Worm (Caenorhabditis elegans) whole organism, L1 larva: ENCODE measurements around the gene ekl-5.

Experiments used
- C04F5.9 ChIP-seq: sonication (generic microtip); optimal IDR thresholded peaks from 2 replicates; lab custom pipeline; 2016; ENCODE audit warnings: missing genetic modification characterization, missing compliant biosample characterization
- F16B12.6 ChIP-seq: fragments of 150-350 bp; optimal IDR thresholded peaks from 2 replicates; lab custom pipeline; 2014; ENCODE audit warnings: missing biosample characterization, missing genetic modification characterization
- aly-2 ChIP-seq: fragments of 150-350 bp; optimal IDR thresholded peaks from 2 replicates; lab custom pipeline; 2014; ENCODE audit warnings: missing biosample characterization, missing genetic modification characterization
- blmp-1 ChIP-seq: fragments of 150-350 bp; optimal IDR thresholded peaks from 2 replicates; lab custom pipeline; 2014; ENCODE audit warnings: missing biosample characterization, missing genetic modification characterization
- ceh-63 ChIP-seq: fragments of 200-800 bp; sonication (Bioruptor generic); optimal IDR thresholded peaks from 2 replicates; lab custom pipeline; 2018; ENCODE audit warnings: mild to moderate bottlenecking, missing genetic modification characterization, missing compliant biosample characterization
- dpl-1 ChIP-seq, 3 experiments: fragments of 150-350 bp in 2 of 3; sonication (generic microtip) in 1 of 3; optimal IDR thresholded peaks; 2 replicates each; lab custom pipeline; 2014 to 2017; ENCODE audit warnings: missing biosample characterization in 3 of 3, missing genetic modification characterization in 3 of 3, missing genetic modification reagents in 3 of 3
- efl-1 ChIP-seq, 4 experiments: fragments of 150-350 bp; optimal IDR thresholded peaks in 3 of 4; peaks in 1 of 4; 1 replicate in 1 of 4; 2 replicates in 3 of 4; lab custom pipeline; 2014; ENCODE audit warnings: missing biosample characterization in 2 of 4, missing genetic modification characterization in 2 of 4, missing genetic modification reagents in 2 of 4
- efl-3 ChIP-seq: fragments of 200-800 bp; sonication (Bioruptor generic); optimal IDR thresholded peaks from 2 replicates; lab custom pipeline; 2018; ENCODE audit warnings: mild to moderate bottlenecking, missing genetic modification characterization, missing compliant biosample characterization
- elt-2 ChIP-seq: sonication (generic microtip); optimal IDR thresholded peaks from 2 replicates; lab custom pipeline; 2016; ENCODE audit warnings: missing genetic modification characterization, mild to moderate bottlenecking, inconsistent platforms, missing compliant biosample characterization, missing genetic modification reagents
- elt-3 ChIP-seq, 6 experiments: fragments of 150-350 bp in 1 of 6; sonication (generic microtip); optimal IDR thresholded peaks; 2 replicates each; lab custom pipeline; 2017 to 2018; ENCODE audit warnings: missing biosample characterization in 6 of 6, missing genetic modification characterization in 6 of 6, inconsistent platforms in 1 of 6
- ets-5 ChIP-seq: fragments of 200-800 bp; sonication (Bioruptor generic); IDR thresholded peaks from 2 replicates; pipeline ENCODE4 v1.3.6; 2022; ENCODE audit warnings: missing genetic modification characterization, missing compliant biosample characterization
- fkh-10 ChIP-seq: sonication (generic microtip); optimal IDR thresholded peaks from 2 replicates; lab custom pipeline; 2017; ENCODE audit warnings: missing biosample characterization, missing genetic modification reagents, missing genetic modification characterization
- fos-1 ChIP-seq: fragments of 150-350 bp; optimal IDR thresholded peaks from 2 replicates; lab custom pipeline; 2014; ENCODE audit warnings: missing biosample characterization, missing genetic modification characterization
- hlh-17 ChIP-seq: fragments of 200-800 bp; sonication (Bioruptor generic); optimal IDR thresholded peaks from 2 replicates; lab custom pipeline; 2018; ENCODE audit warnings: missing genetic modification characterization, mild to moderate bottlenecking, missing compliant biosample characterization, moderate library complexity, borderline replicate concordance
- irx-1 ChIP-seq: sonication (generic microtip); optimal IDR thresholded peaks from 2 replicates; lab custom pipeline; 2016; ENCODE audit warnings: missing genetic modification characterization, missing compliant biosample characterization
- lin-13 ChIP-seq: fragments of 150-350 bp; optimal IDR thresholded peaks from 2 replicates; lab custom pipeline; 2014; ENCODE audit warnings: missing biosample characterization, missing genetic modification reagents, missing genetic modification characterization
- lin-14 ChIP-seq: fragments of 200-800 bp; sonication (Bioruptor generic); optimal IDR thresholded peaks from 2 replicates; lab custom pipeline; 2018; ENCODE audit warnings: mild to moderate bottlenecking, missing genetic modification characterization, moderate library complexity, missing compliant biosample characterization
- lin-35 ChIP-seq, 2 experiments: fragments of 150-350 bp; optimal IDR thresholded peaks; 2 replicates each; lab custom pipeline; 2014; ENCODE audit warnings: missing biosample characterization in 2 of 2, missing genetic modification characterization in 2 of 2, missing genetic modification reagents in 2 of 2
- lin-39 ChIP-seq: fragments of 150-350 bp; optimal IDR thresholded peaks from 2 replicates; lab custom pipeline; 2014; ENCODE audit warnings: missing biosample characterization, missing genetic modification reagents, missing genetic modification characterization
- lir-3 ChIP-seq: sonication (generic microtip); optimal IDR thresholded peaks from 2 replicates; lab custom pipeline; 2016; ENCODE audit warnings: mild to moderate bottlenecking, missing genetic modification characterization, moderate library complexity, missing compliant biosample characterization; ENCODE audit not compliant: poor library complexity
- lsy-2 ChIP-seq, 2 experiments: fragments of 150-350 bp; optimal IDR thresholded peaks; 2 replicates each; lab custom pipeline; 2014; ENCODE audit warnings: missing biosample characterization in 2 of 2, missing genetic modification characterization in 2 of 2
- mab-9 ChIP-seq: fragments of 200-800 bp; sonication (Bioruptor generic); IDR thresholded peaks from 2 replicates; pipeline ENCODE4 v1.3.6; 2022; ENCODE audit warnings: missing genetic modification reagents, missing genetic modification characterization, missing compliant biosample characterization
- mdl-1 ChIP-seq, 2 experiments: fragments of 150-350 bp; optimal IDR thresholded peaks; 2 replicates each; lab custom pipeline; 2014 to 2017; ENCODE audit warnings: missing biosample characterization in 2 of 2, missing genetic modification characterization in 2 of 2, inconsistent platforms in 1 of 2
- nhr-11 ChIP-seq: fragments of 150-350 bp; optimal IDR thresholded peaks from 2 replicates; lab custom pipeline; 2014; ENCODE audit warnings: missing biosample characterization, missing genetic modification characterization
- nhr-20 ChIP-seq: sonication (generic microtip); optimal IDR thresholded peaks from 2 replicates; lab custom pipeline; 2016; ENCODE audit warnings: mild to moderate bottlenecking, missing genetic modification characterization, missing compliant biosample characterization
- nhr-28 ChIP-seq: fragments of 150-350 bp; optimal IDR thresholded peaks from 2 replicates; lab custom pipeline; 2014; ENCODE audit warnings: missing biosample characterization, missing genetic modification characterization
- nhr-71 ChIP-seq: sonication (generic microtip); optimal IDR thresholded peaks from 2 replicates; lab custom pipeline; 2016; ENCODE audit warnings: mild to moderate bottlenecking, missing genetic modification characterization, moderate library complexity, missing compliant biosample characterization
- nhr-84 ChIP-seq: sonication (generic microtip); optimal IDR thresholded peaks from 2 replicates; lab custom pipeline; 2017; ENCODE audit warnings: missing biosample characterization, missing genetic modification characterization
- nhr-85 ChIP-seq: sonication (generic microtip); peaks from one replicate; lab custom pipeline; 2016; ENCODE audit warnings: missing genetic modification characterization, inconsistent platforms, missing compliant biosample characterization
- nhr-90 ChIP-seq: sonication (generic microtip); optimal IDR thresholded peaks from 2 replicates; lab custom pipeline; 2016; ENCODE audit warnings: mild to moderate bottlenecking, missing genetic modification characterization, missing compliant biosample characterization; ENCODE audit not compliant: poor library complexity
- pax-3 ChIP-seq: fragments of 200-800 bp; sonication (Bioruptor generic); optimal IDR thresholded peaks from 2 replicates; lab custom pipeline; 2018; ENCODE audit warnings: mild to moderate bottlenecking, missing genetic modification characterization, moderate library complexity, missing compliant biosample characterization
- pqm-1 ChIP-seq: sonication (generic microtip); optimal IDR thresholded peaks from 3 replicates; lab custom pipeline; 2017; ENCODE audit warnings: missing biosample characterization, missing genetic modification characterization
- skn-1 ChIP-seq: fragments of 150-350 bp; optimal IDR thresholded peaks from 2 replicates; lab custom pipeline; 2014; ENCODE audit warnings: missing biosample characterization, missing genetic modification characterization
- snu-23 ChIP-seq: sonication (generic microtip); optimal IDR thresholded peaks from 2 replicates; lab custom pipeline; 2016; ENCODE audit warnings: missing genetic modification characterization, missing compliant biosample characterization
- sox-4 ChIP-seq: sonication (generic microtip); optimal IDR thresholded peaks from 2 replicates; lab custom pipeline; 2016; ENCODE audit warnings: missing genetic modification characterization, missing compliant biosample characterization
- sup-37 ChIP-seq: fragments of 200-800 bp; sonication (Bioruptor generic); optimal IDR thresholded peaks from 2 replicates; lab custom pipeline; 2018; ENCODE audit warnings: mild to moderate bottlenecking, missing genetic modification characterization, missing compliant biosample characterization
- swsn-7 ChIP-seq: sonication (generic microtip); optimal IDR thresholded peaks from 2 replicates; lab custom pipeline; 2016; ENCODE audit warnings: missing genetic modification characterization, missing compliant biosample characterization
- unc-130 ChIP-seq: fragments of 150-350 bp; optimal IDR thresholded peaks from 2 replicates; lab custom pipeline; 2017; ENCODE audit warnings: missing biosample characterization, missing genetic modification characterization, inconsistent platforms
- unc-30 ChIP-seq: sonication (generic microtip); optimal IDR thresholded peaks from 2 replicates; lab custom pipeline; 2017; ENCODE audit warnings: missing biosample characterization, missing genetic modification characterization
- unc-98 ChIP-seq: fragments of 200-800 bp; sonication (Bioruptor generic); IDR thresholded peaks from 2 replicates; pipeline ENCODE4 v1.3.6; 2022; ENCODE audit warnings: missing genetic modification characterization, missing compliant biosample characterization
- xbp-1 ChIP-seq: sonication (generic microtip); optimal IDR thresholded peaks from 2 replicates; lab custom pipeline; 2016; ENCODE audit warnings: missing genetic modification characterization, missing compliant biosample characterization
- zip-4 ChIP-seq: fragments of 200-800 bp; sonication (Bioruptor generic); optimal IDR thresholded peaks from 2 replicates; lab custom pipeline; 2018; ENCODE audit warnings: mild to moderate bottlenecking, missing genetic modification characterization, moderate library complexity, missing compliant biosample characterization

Gene ekl-5

DNA sequence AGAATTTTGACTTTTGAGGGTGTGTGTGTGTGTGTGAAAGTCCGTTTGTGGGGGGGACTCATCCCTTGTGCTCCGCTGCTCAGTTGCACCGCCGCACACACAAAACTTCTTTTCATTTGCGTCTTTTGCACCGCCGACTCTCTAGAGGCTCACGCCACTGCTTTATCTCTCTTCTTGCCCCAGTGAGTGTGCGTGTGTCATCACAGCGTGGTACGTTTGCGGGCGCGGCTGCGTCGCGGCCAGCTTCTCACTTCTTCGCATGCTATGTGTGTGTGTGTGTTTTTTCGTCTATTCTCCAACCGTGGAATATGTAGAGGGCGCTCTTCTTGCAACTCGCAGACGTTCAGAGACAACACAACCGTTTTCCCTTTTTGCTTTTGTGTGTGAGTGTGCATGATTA is 28.6 kb upstream of the ekl-5 start (continued):
- TF ChIP-seq sup-37 (GFP tag; lab: Kevin White, UChicago) (no peak), zip-4 (GFP tag; lab: Kevin White, UChicago) (no peak), unc-98 (no peak), sox-4 (tag; lab: Kevin White, UChicago) (no peak), pax-3 (tag; lab: Kevin White, UChicago) (no peak), swsn-7 (tag; lab: Kevin White, UChicago) (peak; percentile 54), fos-1 (tag; lab: Kevin White, UChicago) (no peak), lir-3 (no peak), ceh-63 (GFP tag; lab: Kevin White, UChicago) (no peak), hlh-17 (GFP tag; lab: Kevin White, UChicago) (no peak)
- TF ChIP-seq, all 84 proteins: peak for 27

DNA sequence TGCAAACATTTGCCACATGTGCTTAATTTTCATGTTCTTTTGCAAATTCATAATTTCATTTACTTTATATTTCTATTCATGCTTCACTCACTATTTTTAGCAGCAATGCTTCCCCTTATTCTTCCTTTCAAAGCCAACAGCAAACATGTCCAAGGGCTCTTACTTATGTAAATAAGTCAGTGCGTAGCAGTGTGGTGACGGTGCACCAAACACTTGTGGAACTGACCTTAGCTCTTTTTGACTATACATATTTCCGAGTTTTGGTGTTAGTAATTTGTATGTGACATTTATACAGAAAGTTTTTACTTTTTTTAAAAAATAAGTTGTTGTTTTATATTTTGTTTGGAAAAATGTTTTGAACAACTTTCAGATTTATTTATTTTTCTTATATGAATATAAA is 28.1 kb upstream of the ekl-5 start:
- TF ChIP-seq nhr-20 (tag; lab: Kevin White, UChicago), result no peak
- no peak for TF ChIP-seq xbp-1 (tag; lab: Kevin White, UChicago)
- TF ChIP-seq elt-2, result no peak
- TF ChIP-seq dpl-1 (GFP tag; optimal IDR thresholded peaks at IDR 0.05; lab: Kevin White, UChicago), result no peak
- no peak for TF ChIP-seq lin-39 (tag; lab: Kevin White, UChicago)
- no peak for TF ChIP-seq aly-2 (tag; lab: Kevin White, UChicago)
- no peak for TF ChIP-seq nhr-85
- no peak for TF ChIP-seq fkh-10
- no peak for TF ChIP-seq lin-13 (GFP tag; lab: Kevin White, UChicago)
- no peak for TF ChIP-seq efl-3 (GFP tag; lab: Kevin White, UChicago)
- no peak for TF ChIP-seq C04F5.9 (tag; lab: Kevin White, UChicago)
- TF ChIP-seq unc-130 (tag; lab: Kevin White, UChicago), result no peak
- TF ChIP-seq swsn-7 (tag; lab: Kevin White, UChicago), result no peak
- no peak for TF ChIP-seq nhr-84 (tag; lab: Kevin White, UChicago)
- TF ChIP-seq F16B12.6, result no peak
- TF ChIP-seq nhr-11 (tag; lab: Kevin White, UChicago), result no peak

DNA sequence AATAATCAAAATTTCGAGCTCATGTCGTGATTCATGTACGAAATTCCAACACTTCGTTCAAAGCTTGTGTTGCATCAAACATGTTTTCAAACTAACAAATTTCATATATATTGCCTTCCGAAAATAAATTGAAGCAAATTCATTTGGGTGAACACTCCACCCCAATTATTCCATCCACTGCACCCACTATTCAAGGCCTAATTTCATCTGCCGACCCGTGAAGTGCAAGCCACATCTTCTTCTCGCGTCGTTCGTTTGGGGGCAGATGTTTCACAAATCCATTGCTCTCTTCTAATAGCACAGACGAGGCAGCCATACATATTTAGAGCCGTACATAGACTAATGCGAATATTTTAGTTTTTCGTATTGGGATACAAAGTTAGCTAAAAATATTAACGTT is 27.2 kb upstream of the ekl-5 start:
- TF ChIP-seq skn-1 (tag; lab: Kevin White, UChicago) (no peak), efl-1 (optimal IDR thresholded peaks at IDR 0.05; lab: Kevin White, UChicago) (no peak), efl-1 (GFP tag; optimal IDR thresholded peaks at IDR 0.05 in 1 of 2; lab: Kevin White, UChicago) (peak in 1 of 2 experiments; percentile 78)

DNA sequence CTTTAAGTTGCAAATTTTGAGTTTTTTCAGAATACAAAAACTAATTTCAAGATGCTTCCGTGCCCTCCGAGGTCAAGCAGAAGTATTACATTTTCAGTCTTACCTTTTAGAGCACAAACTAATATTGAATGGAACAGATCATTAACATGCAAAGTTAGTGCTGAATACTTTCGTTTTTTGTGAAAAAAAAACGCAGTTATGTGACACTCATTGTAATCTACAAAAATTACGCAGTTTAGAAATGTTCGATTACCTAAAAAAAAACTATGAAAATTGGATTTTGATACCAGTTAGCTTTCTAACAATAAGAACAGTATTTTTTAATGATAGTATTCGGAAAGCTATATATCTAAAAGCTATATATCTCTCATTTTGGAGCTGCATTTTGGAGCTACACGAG is 24.9 kb upstream of the ekl-5 start:
- TF ChIP-seq C04F5.9 (tag; lab: Kevin White, UChicago) (no peak), ets-5 (GFP tag; lab: Robert Waterston, UW) (no peak)

DNA sequence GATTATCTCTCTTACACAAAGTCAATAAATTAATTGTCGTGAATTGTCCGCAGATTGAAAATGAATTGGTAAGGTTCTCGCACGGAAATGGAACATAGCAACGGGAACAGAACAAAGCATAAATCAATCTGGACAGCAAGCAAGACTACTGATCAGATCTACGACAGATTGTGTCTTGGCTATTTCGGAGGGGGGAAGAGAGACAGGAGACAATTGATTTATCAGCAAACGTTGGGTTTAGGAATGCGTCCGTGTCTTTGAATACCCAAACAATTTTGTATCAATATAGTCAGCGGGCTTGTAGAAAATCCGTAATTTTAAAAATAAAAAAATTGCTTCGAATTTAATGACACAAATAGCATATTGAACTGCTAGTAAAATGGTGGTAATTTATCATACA is 24.3 kb upstream of the ekl-5 start:
- TF ChIP-seq pqm-1 (tag; lab: Kevin White, UChicago) (no peak), lin-35 (GFP tag; optimal IDR thresholded peaks at IDR 0.05; lab: Kevin White, UChicago) (peak in 1 of 2 experiments; percentile 29), lsy-2 (tag; optimal IDR thresholded peaks at IDR 0.05; lab: Kevin White, UChicago) (peak in 1 of 2 experiments; percentile 28), lin-14 (peak; percentile 26), nhr-90 (tag; lab: Kevin White, UChicago) (peak; percentile 58), mdl-1 (tag; optimal IDR thresholded peaks at IDR 0.05; lab: Kevin White, UChicago) (peak in 1 of 2 experiments; percentile 24), unc-30 (tag; lab: Kevin White, UChicago) (no peak), snu-23 (GFP tag; lab: Kevin White, UChicago) (peak; percentile 3), blmp-1 (tag; lab: Kevin White, UChicago) (peak; percentile 51), nhr-71 (tag; lab: Kevin White, UChicago) (peak; percentile 16), nhr-85 (peak; percentile 83), nhr-28 (tag; lab: Kevin White, UChicago) (no peak), unc-98 (no peak), mab-9 (GFP tag; lab: Robert Waterston, UW) (no peak), elt-3 (tag; optimal IDR thresholded peaks at IDR 0.05; lab: Kevin White, UChicago) (peak in 3 of 6 experiments; percentile 47 to 83 (median 65)), irx-1 (peak; percentile 10)
